Worm (Caenorhabditis elegans): ENCODE data around the gene mpz-4.

ce11 chrIV:4795111-4795510 lies 32.0 kb downstream of the mpz-4 start:
- TF ChIP-seq nhr-12 (tag; optimal IDR thresholded peaks at IDR 0.05) (no peak), snpc-4 (tag; optimal IDR thresholded peaks at IDR 0.05) (no peak), nhr-77 (tag; optimal IDR thresholded peaks at IDR 0.05) (no peak), nhr-90 (tag; optimal IDR thresholded peaks at IDR 0.05; ENCODE audit: poor library complexity) (no peak), ceh-82 (tag; optimal IDR thresholded peaks at IDR 0.05) (no peak), nhr-11 (tag; optimal IDR thresholded peaks at IDR 0.05) (no peak)

All from whole organism, L1 larva.